Fruit fly (Drosophila melanogaster) whole organism, pupa: ENCODE data around the gene CG7058.

Experiments used
- CG14655 ChIP-seq: fragments of 200-800 bp; sonication (Bioruptor generic); optimal IDR thresholded peaks from 3 replicates; lab custom pipeline; 2017; ENCODE audit warnings: mild to moderate bottlenecking, missing biosample characterization, missing genetic modification reagents, missing genetic modification characterization
- CG15710 ChIP-seq: fragments of 200-800 bp; sonication (Bioruptor generic); optimal IDR thresholded peaks from 2 replicates; lab custom pipeline; 2018; ENCODE audit warnings: missing biosample characterization, mild to moderate bottlenecking, missing genetic modification characterization, moderate library complexity
- CG17806 ChIP-seq: fragments of 200-800 bp; sonication (Bioruptor generic); optimal IDR thresholded peaks from 2 replicates; lab custom pipeline; 2018; ENCODE audit warnings: missing biosample characterization, mild to moderate bottlenecking, missing genetic modification characterization, moderate library complexity
- CG32121 ChIP-seq: fragments of 200-800 bp; sonication (Bioruptor generic); IDR thresholded peaks from 2 replicates; pipeline ENCODE4 v1.3.6; 2022; ENCODE audit warnings: missing biosample characterization, missing genetic modification characterization
- CG34367 ChIP-seq: fragments of 200-800 bp; sonication (Bioruptor generic); optimal IDR thresholded peaks from 2 replicates; lab custom pipeline; 2018; ENCODE audit warnings: missing biosample characterization, mild to moderate bottlenecking, missing genetic modification characterization
- CG8301 ChIP-seq: fragments of 200-800 bp; sonication (Bioruptor generic); optimal IDR thresholded peaks from 2 replicates; lab custom pipeline; 2018; ENCODE audit warnings: missing biosample characterization, mild to moderate bottlenecking, missing genetic modification characterization
- CG9948 ChIP-seq: fragments of 200-800 bp; sonication (Bioruptor generic); optimal IDR thresholded peaks from 2 replicates; lab custom pipeline; 2018; ENCODE audit warnings: missing biosample characterization, mild to moderate bottlenecking, missing genetic modification characterization, moderate library complexity
- D1 ChIP-seq: fragments of 200-800 bp; sonication (Bioruptor generic); optimal IDR thresholded peaks from 2 replicates; lab custom pipeline; 2018; ENCODE audit warnings: missing biosample characterization, mild to moderate bottlenecking, missing genetic modification characterization, moderate library complexity
- EcR ChIP-seq: fragments of 200-800 bp; sonication (Bioruptor generic); optimal IDR thresholded peaks from 3 replicates; lab custom pipeline; 2019; ENCODE audit warnings: missing biosample characterization, missing genetic modification characterization, mild to moderate bottlenecking, moderate library complexity, missing genetic modification reagents
- Pif1A ChIP-seq: fragments of 200-800 bp; sonication (Bioruptor generic); optimal IDR thresholded peaks from 3 replicates; lab custom pipeline; 2016; ENCODE audit warnings: missing biosample characterization, missing genetic modification characterization
- Snoo ChIP-seq: fragments of 200-800 bp; sonication (Bioruptor generic); optimal IDR thresholded peaks from 3 replicates; lab custom pipeline; 2017; ENCODE audit warnings: missing biosample characterization, mild to moderate bottlenecking, missing genetic modification characterization, inconsistent platforms
- fd96Ca ChIP-seq: fragments of 200-800 bp; sonication (Bioruptor generic); IDR thresholded peaks from 3 replicates; pipeline ENCODE4 v1.3.6; 2022; ENCODE audit warnings: missing biosample characterization, missing genetic modification characterization
- gl ChIP-seq: fragments of 200-800 bp; sonication (Bioruptor generic); optimal IDR thresholded peaks from 2 replicates; lab custom pipeline; 2018; ENCODE audit warnings: missing biosample characterization, mild to moderate bottlenecking, missing genetic modification characterization
- rn ChIP-seq: fragments of 200-800 bp; sonication (Bioruptor generic); IDR thresholded peaks from 2 replicates; pipeline ENCODE4 v1.3.6; 2022; ENCODE audit warnings: missing biosample characterization, missing genetic modification characterization

DNA sequence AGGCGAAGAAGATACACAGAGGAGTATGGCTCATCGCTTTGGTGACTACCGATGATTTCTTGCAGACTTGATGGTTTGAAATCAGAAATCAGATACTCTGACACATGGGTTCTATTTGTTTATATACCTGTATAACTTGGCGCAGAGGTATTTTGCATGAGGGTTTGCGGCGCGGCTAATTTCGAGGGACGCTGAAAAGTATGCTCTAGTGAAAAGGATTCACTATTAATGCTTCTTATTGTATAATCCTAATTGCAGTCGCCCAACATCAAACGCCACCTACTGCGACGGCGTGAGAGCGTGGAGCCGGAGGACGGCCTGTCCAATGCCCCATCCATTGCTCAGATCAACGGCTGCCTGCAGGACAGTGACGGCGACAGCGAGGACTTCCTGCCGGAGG lies 1.5 kb upstream of the CG7058 start:
- TF ChIP-seq CG9948 (tag; lab: Kevin White, UChicago): no peak
- no peak for TF ChIP-seq CG8301 (tag; lab: Kevin White, UChicago)
- no peak for TF ChIP-seq fd96Ca
- TF ChIP-seq D1 (tag; lab: Kevin White, UChicago): no peak
- TF ChIP-seq CG32121 (GFP tag; lab: Robert Waterston, UW): no peak
- TF ChIP-seq Snoo: no peak
- TF ChIP-seq CG34367 (tag; lab: Kevin White, UChicago): no peak
- no peak for TF ChIP-seq CG15710 (tag; lab: Kevin White, UChicago)
- TF ChIP-seq EcR (GFP tag; lab: Kevin White, UChicago): no peak
- no peak for TF ChIP-seq gl (tag; lab: Kevin White, UChicago)
- no peak for TF ChIP-seq CG17806 (tag; lab: Kevin White, UChicago)
- no peak for TF ChIP-seq Pif1A (GFP tag; lab: Kevin White, UChicago)
- TF ChIP-seq CG14655 (GFP tag; lab: Kevin White, UChicago): no peak
- TF ChIP-seq rn (GFP tag; lab: Robert Waterston, UW): no peak
